Worm (Caenorhabditis elegans) whole organism, midembryonic: ENCODE results near the gene C30F2.4.

Source experiments
- med-1 ChIP-seq: sonication (generic microtip); optimal IDR thresholded peaks from 2 replicates; lab custom pipeline; 2017; ENCODE audit warnings: missing genetic modification characterization, mild to moderate bottlenecking, missing compliant biosample characterization, antibody characterized with exemption, missing genetic modification reagents; ENCODE audit not compliant: insufficient read depth
- ztf-23 ChIP-seq: fragments of 200-800 bp; sonication (Bioruptor generic); IDR thresholded peaks from 2 replicates; pipeline ENCODE4 v1.3.6; 2022; ENCODE audit warnings: missing genetic modification reagents, missing genetic modification characterization, missing compliant biosample characterization

DNA sequence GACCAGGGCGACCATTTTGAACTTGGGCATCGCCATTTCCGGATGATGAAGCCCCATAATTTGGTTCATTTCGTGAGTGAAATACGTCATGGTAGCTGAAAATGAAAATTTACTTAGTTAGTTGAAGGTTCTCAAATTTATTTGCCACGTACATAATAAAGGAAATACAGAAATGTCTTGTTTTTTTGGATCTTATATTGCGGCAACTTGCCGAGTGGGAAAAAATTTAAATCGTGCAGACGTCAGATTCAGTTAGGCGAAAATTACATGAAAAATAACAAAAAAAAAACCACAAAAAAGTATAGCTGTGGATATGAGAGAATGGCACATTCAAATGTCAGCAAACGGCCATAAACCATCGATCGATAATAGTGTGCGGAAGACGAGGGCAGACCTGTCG lies 17.5 kb downstream of the C30F2.4 start, which contains the start of gene T27A8.2:
- TF ChIP-seq ztf-23 (no peak), med-1 (GFP tag; lab: Kevin White, UChicago) (no peak)
